Fruit fly (Drosophila melanogaster) ovary, adult (tissue): ENCODE results near the gene CG18262.
A peak's percentile ranks its signal among the peaks of the same experiment; 100 is the strongest.

ENCODE experiments used
- CG17801 ChIP-seq: fragments of 200-800 bp; optimal IDR thresholded peaks from 2 replicates; lab custom pipeline; 2019; ENCODE audit warnings: missing biosample characterization, mild to moderate bottlenecking, missing genetic modification characterization, moderate library complexity; ENCODE audit not compliant: partially characterized antibody

Gene CG18262

DNA sequence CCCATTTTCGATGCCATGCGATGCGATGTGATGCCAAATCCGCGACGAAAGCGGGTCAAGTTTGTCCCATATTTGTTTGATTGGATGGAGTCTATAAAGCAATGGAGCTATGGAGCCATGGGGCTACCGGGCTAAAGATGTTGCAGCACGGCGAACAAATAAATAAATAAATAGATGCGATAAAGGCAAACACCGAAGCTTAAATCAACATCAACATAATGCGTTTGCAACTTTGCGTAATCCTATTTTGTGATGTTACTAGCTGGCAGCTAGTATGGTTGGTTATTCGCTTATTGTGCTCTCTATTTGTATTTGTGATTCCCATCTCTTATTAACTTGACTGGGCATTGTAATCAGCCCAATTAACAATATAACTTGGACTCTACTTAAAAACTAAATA is 24.6 kb upstream of the CG18262 start:
- TF ChIP-seq CG17801 (GFP tag; lab: Kevin White, UChicago) = no peak

DNA sequence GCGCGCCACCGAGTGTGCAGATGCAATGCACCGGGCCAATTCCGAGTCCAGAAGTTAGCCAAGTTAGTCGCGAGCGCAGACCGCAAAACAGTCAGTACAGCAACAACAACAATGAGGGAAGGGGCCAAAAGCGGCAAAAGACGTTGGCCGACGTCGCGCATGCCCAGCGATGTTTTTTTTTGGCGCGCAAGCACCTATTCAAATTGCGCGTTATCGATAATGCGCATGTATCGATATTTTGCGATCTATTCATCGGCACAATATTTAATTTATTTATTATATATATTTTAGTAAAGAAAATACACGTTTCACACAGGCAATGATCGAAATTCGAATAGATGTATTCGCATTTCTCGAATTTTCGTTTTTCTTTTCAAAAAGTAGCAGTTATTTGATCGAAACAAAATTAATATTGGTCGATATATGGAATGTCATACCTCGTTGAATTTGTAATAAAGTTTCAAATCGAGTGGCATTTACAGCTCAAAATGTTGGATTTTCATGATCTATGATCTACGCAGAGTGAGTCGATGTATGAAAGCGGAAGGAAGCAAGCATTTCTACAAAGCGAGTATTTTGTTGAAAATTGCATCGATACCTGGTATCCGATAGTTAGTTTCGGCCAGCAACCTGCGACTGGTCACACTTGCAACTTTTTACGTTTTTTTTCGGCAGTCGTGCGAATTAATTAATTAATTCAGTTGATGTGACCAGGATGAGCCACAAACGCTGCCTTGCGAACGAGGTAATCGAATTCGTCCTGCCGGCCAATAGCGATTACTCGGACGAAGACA is 23.3 kb upstream of the CG18262 start, which contains the start of gene CG2116:
Gene CG2116 (plus strand): TSS at position 609 of the 794 bp plus-strand sequence.
- TF ChIP-seq CG17801 (GFP tag; lab: Kevin White, UChicago) = peak; percentile 40

DNA sequence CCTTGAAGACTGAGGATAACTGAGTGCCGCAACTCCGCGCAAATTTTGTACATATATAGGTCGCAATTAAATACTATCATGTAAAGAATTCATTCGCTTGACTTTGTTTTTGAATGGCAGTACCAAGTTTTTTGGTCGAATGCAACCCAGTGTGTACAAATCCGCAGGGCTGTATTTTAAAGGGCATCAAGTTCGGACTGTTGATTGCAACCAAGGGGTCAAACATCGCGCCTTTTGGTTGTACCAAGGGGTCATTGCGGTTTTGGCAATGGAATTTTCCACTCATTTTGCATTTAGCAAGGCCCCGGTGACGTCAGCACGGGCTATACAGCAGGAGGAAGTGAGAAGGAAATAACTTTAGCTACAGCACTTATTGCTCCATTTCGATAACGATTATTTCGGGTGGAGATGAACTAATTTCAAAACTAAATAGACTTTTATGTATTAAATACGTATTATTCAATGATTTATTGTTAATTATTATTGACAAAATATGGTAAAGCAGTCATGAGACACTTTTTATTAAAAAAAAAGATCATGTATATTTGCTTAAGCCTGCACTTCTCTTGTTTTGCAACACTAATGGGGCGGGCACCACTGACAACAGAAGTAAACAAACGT is 20.9 kb upstream of the CG18262 start, which contains the start of gene CG10958:
Gene CG10958 (plus strand): TSS at position 593 of the 621 bp plus-strand sequence.
- TF ChIP-seq CG17801 (GFP tag; lab: Kevin White, UChicago) = peak; percentile 69

DNA sequence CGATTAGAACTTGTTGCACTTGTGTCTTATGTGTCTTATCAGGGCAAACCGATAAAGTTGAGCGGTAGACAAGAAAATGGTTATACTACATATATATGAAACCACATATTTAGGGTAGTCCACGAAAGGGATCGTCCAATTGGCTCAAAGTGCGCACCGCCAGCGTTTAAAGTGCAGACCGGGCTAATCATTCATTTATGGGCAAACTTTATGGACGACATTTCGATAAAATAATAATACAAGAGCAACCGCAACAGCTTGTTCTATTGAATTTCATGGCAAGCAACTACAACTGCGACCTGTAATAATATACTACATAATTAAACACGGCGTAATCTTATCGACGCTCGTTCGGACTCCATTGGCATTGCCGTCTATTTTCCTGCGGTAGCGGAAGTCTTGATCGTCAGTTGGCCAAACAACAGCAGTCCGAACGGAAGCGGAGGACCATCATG is 17.3 kb upstream of the CG18262 start, which contains the start of the genes cyr and CG2120:
Gene cyr (minus strand): TSS at position 294 of the 455 bp plus-strand sequence.
Gene CG2120 (plus strand): TSS at position 405 of the 455 bp plus-strand sequence.
- no peak for TF ChIP-seq CG17801 (GFP tag; lab: Kevin White, UChicago)

DNA sequence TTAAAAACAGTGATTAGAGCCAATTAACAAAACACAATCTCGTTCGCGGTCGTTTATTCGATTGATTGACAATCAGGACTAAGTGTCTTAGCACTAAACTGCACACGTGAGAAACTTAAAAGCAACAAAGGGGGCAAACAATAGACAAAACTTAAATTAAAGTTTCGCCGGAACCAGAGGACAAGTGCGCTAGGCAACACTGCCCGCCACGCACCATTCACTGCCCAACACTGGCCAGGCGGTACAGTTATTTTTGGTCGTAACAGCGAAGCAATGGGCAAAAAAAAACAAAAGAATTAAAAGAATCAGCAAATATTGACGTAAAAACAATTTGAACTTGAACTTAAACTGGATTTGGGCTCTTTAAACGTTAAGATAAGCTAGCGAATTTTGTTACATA is 15.5 kb upstream of the CG18262 start:
- no peak for TF ChIP-seq CG17801 (GFP tag; lab: Kevin White, UChicago)

DNA sequence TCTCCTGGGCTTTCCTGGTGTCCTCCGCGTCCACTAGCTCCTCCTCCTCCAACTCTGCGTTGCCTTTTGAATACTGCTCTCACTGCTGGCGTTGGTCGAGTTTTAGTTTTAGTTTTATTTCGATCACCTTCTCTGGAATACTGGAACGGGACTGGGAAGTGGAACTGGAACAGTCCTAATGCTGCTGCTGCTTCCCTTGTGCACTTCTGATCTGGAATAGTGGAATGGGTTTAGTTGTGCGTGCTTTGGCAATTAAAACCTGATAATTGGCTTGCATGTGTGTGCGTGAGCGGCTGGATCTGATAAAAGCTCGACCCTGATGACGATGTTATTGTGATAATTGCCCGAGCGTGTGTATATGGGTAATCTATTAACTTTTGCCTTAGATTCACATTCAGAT is 12.0 kb upstream of the CG18262 start:
- no peak for TF ChIP-seq CG17801 (GFP tag; lab: Kevin White, UChicago)

DNA sequence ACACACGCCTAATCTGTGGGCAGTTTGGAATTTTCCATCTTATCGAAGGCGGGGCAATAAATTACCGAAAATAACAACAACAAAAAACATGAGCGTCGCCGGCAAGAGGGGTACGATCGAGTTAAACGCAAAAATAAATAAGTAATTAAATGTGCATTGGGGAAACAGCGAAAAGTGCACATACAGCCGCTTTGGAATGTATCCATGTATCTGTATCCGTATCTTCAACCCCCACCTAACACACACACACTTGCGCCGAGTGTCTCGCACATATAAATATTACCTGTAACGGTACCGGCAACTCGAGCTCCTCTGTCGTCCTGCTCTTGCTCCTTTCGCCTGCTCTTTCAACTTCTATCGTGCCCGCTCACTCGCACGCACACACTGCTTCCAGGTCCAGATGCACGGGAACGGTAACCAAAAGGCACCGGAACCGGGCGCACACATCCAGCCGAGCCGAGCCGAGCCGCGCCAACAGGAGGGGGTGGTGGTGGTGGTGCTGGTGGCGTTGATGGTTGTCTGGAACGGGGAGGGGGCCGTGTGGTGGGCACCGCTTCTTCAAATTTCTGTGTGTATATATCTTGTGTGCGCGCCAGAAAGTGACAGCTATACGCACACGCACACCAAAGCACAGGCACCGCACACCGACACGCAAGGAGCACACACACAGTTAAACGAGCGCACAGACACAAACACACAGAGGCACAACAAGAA is 11.2 kb upstream of the CG18262 start:
- TF ChIP-seq CG17801 (GFP tag; lab: Kevin White, UChicago) = no peak

DNA sequence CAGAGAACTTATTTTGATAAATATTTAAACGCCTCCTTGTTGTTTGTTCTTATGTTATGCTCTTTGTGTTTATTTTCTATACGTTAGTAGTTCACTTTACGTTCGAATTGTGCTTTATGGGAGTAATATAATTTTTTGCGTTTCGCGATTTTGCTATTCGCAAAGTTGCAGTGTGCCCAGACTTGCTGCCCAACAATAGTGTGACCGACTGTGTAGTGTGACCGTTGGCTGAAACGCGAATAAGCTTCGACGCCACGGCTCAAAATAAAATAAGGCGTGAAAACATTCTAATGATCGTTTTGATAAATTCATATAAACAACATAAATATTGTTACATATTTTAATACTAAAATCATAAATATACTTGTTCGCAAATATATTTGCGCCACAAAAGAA is 10.7 kb upstream of the CG18262 start, which contains the start of gene Smox:
Gene Smox (minus strand): TSS at position 213 of the 396 bp plus-strand sequence.
- no peak for TF ChIP-seq CG17801 (GFP tag; lab: Kevin White, UChicago)

DNA sequence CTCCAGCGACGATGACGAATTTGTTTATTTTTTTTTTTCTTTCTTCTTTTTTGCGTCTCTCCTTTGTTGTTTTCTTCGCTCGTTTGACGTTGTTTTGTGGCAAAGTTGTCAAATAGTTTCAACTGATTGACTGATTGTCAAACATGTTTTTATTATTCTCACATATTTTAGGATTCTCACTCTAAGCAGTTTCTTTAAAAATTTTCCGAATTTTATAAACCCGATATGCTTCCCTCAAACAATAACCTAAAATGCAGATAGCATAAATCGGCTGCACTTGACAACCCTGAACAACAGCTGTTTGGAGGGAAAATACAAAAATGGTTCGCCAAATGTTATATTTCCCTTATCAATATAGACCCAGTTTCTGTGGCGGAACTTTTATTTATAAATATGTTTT is 9.2 kb upstream of the CG18262 start, which contains the start of gene CG17982:
Gene CG17982 (minus strand): TSS at position 299 of the 400 bp plus-strand sequence.
- peak; percentile 97 for TF ChIP-seq CG17801 (GFP tag; lab: Kevin White, UChicago)

DNA sequence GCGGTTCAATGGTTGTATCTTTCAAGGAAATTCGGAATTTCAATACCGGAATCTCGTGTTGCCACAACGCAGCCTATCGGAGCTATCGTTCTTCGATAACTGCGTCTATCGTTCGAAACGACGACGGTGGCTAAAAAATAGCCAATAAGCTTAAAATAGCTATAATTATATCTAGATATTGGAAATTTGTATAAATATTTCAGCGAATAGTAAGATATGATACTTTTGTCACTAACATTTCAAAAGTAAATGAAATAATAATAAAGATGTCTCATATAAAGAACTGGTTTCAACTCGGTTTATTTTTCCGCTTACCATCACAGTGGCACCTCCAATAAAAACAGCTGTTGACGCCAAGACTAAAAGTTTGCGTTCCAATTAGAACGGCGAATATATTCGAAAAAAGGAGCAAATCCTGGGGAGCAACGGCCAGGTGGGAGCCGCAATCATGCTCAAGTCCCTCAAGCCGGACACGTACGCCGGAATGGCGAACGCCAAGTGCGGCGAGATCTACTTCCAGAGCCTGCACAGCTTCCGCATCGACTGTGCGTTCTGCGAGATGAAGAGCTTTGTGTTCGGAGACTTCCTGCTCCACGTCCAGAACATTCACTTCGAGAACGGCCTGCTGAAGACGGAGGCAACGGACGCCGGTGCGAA is 7.1 kb upstream of the CG18262 start, which contains the start of the genes alpha-PheRS and CG2129:
Gene alpha-PheRS (minus strand): TSS at position 102 of the 657 bp plus-strand sequence.
Gene CG2129 (plus strand): TSS at position 339 of the 657 bp plus-strand sequence.
- TF ChIP-seq CG17801 (GFP tag; lab: Kevin White, UChicago) = peak; percentile 75

DNA sequence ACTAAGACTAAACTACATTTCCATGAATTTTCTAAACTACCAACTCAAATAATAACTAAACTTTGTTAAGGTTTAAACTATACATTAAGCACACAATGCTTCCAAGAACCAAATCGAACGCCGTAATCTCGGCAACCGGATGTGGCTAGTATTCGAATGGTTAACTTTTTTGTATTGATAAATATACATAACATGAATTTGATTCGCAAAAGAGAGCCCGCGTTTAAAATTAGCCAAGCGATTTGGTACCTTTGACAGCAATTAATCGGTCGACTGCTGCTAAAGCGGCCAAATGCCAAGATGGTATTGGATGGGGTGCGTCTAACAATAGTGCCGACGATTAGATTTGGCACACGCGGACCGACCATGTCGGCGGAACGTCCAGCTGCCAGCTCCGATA is 5.1 kb upstream of the CG18262 start, which contains the start of gene CG15336:
Gene CG15336 (plus strand): TSS at position 301 of the 400 bp plus-strand sequence.
- TF ChIP-seq CG17801 (GFP tag; lab: Kevin White, UChicago) = no peak

DNA sequence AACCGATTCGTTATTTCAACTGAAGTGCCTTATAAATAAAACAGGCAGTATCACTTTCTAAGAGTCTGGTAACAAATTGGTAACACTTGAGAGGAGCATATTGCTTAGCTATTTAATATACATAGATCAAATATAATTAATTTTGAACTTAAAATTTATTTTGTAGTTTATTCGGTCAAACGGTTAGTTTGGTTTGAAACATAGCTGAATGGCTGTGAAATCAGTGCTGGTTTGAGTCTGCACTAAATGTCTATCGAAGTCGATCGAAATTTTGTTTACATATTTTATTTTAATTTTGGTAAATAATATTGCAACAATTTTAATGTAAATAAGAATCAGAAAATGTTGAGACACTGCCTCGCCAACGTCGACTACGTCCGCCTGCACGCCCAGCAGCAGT is 4.2 kb upstream of the CG18262 start, which contains the start of gene CG10959:
Gene CG10959 (plus strand): TSS at position 228 of the 400 bp plus-strand sequence.
- no peak for TF ChIP-seq CG17801 (GFP tag; lab: Kevin White, UChicago)

DNA sequence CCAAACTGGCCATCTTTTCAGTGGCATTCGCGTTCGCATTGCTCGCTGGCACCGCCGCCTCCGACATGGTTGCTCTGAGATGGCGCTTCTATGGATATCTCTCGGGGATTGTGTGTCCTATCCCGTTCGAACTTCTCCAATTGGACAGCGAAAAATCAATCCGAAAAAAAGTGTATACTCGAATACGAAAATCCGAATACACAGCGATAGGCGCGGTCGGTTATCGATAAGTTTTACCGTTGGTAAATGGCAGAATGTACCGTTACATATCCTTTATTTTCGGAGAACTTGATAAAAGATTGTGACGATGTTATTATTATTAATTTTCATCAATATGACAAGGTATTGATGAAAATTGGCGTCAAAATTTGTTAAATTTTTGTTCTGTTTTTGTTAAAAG is 671 bp upstream of the CG18262 start, which contains the start of gene Gbeta5:
Gene Gbeta5 (minus strand): TSS at position 199 of the 400 bp plus-strand sequence.
- no peak for TF ChIP-seq CG17801 (GFP tag; lab: Kevin White, UChicago)

DNA sequence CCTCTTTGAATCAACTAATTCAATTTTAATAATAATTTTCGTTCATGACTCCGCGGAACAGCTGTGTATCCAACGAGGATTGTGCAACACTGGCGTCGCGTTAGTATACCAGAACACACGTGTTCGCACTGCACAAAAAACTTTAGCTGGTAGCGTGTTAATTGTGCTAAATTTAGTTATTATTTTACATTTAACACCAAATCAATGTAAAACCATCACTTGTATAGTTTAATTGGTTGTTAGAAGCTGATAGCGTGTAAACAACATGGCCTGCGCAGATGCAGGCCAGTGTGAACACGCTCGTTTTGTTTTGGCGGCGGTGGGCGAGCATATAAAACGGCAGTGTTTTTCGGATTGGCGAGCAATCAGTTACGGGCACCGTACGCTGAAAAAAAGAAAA is 4.5 kb downstream of the CG18262 start, which contains the start of the genes Traf6 and GIIIspla2:
Gene Traf6 (minus strand): TSS at position 93 of the 400 bp plus-strand sequence.
Gene GIIIspla2 (plus strand): TSS at position 335 of the 400 bp plus-strand sequence.
- TF ChIP-seq CG17801 (GFP tag; lab: Kevin White, UChicago) = peak; percentile 72
